Worm (Caenorhabditis elegans): ENCODE measurements around the gene pkc-3.

The pkc-3 gene

ce11 chrII:5391447-5391846 lies 11.6 kb downstream of the pkc-3 start:
- TF ChIP-seq ztf-25 (GFP tag; IDR thresholded peaks at IDR 0.05), result no peak
- peak; percentile 25 for TF ChIP-seq lin-54 (GFP tag; optimal IDR thresholded peaks at IDR 0.05)

ce11 chrII:5393090-5393489 lies 13.3 kb downstream of the pkc-3 start, which contains the start of gene brap-2:
Gene brap-2, minus strand, starts transcription at chrII:5393190.
- no peak for TF ChIP-seq ceh-100 (GFP tag; IDR thresholded peaks at IDR 0.05)
- TF ChIP-seq F33H1.4 (GFP tag; IDR thresholded peaks at IDR 0.05), result no peak
- TF ChIP-seq snpc-1.1 (tag; optimal IDR thresholded peaks at IDR 0.05; ENCODE audit: insufficient read depth), result no peak
- no peak for TF ChIP-seq zfh-2 (GFP tag; conservative IDR thresholded peaks at IDR 0.05)
- TF ChIP-seq nhr-90 (tag; optimal IDR thresholded peaks at IDR 0.05), result no peak
- no peak for TF ChIP-seq Y56A3A.18 (GFP tag; IDR thresholded peaks at IDR 0.05)
- no peak for TF ChIP-seq tbp1 (GFP tag; optimal IDR thresholded peaks at IDR 0.05)
- TF ChIP-seq mxl-1 (tag; optimal IDR thresholded peaks at IDR 0.05), result no peak
- no peak for TF ChIP-seq hmg-20 (GFP tag; IDR thresholded peaks at IDR 0.05)
- no peak for TF ChIP-seq mcd-1 (GFP tag; IDR thresholded peaks at IDR 0.05)
- TF ChIP-seq F10E7.11 (tag; optimal IDR thresholded peaks at IDR 0.05), result no peak
- no peak for TF ChIP-seq ama-1 (optimal IDR thresholded peaks at IDR 0.05)
- no peak for TF ChIP-seq ama-1 (GFP tag; optimal IDR thresholded peaks at IDR 0.05)
- no peak for TF ChIP-seq B0261.1 (tag; optimal IDR thresholded peaks at IDR 0.05)
- TF ChIP-seq dox-1 (GFP tag; IDR thresholded peaks at IDR 0.05), result no peak
- TF ChIP-seq nfya-2 (GFP tag; IDR thresholded peaks at IDR 0.05), result no peak
- TF ChIP-seq repo-1 (tag; optimal IDR thresholded peaks at IDR 0.05), result no peak
- no peak for TF ChIP-seq Y53G8AR.9 (GFP tag; conservative IDR thresholded peaks at IDR 0.05)
- no peak for TF ChIP-seq madf-6 (GFP tag; IDR thresholded peaks at IDR 0.05)
- TF ChIP-seq F55B11.4 (tag; optimal IDR thresholded peaks at IDR 0.05; ENCODE audit: borderline replicate concordance, insufficient read depth), result no peak
- no peak for TF ChIP-seq tlf-1 (GFP tag; optimal IDR thresholded peaks at IDR 0.05)

ce11 chrII:5395594-5395993 lies 15.8 kb downstream of the pkc-3 start, which contains the start of gene pink-1:
Gene pink-1, minus strand, starts transcription at chrII:5395694.
- TF ChIP-seq unc-62 (GFP tag; optimal IDR thresholded peaks at IDR 0.05) (no peak), Y79H2A.3 (GFP tag; conservative IDR thresholded peaks at IDR 0.05) (no peak), ceh-100 (GFP tag; IDR thresholded peaks at IDR 0.05) (no peak), lsl-1 (GFP tag; optimal IDR thresholded peaks at IDR 0.05) (no peak), ztf-18 (tag; optimal IDR thresholded peaks at IDR 0.05) (no peak), ztf-3 (GFP tag; optimal IDR thresholded peaks at IDR 0.05) (no peak), athp-1 (tag; optimal IDR thresholded peaks at IDR 0.05) (no peak), die-1 (tag; optimal IDR thresholded peaks at IDR 0.05) (no peak), zim-3 (tag; optimal IDR thresholded peaks at IDR 0.05) (no peak), rpc-1 (optimal IDR thresholded peaks at IDR 0.05) (no peak), rpc-1 (tag; optimal IDR thresholded peaks at IDR 0.05) (no peak), madf-3 (GFP tag; IDR thresholded peaks at IDR 0.05) (no peak), akir-1 (GFP tag; optimal IDR thresholded peaks at IDR 0.05) (no peak), T26A5.8 (tag; optimal IDR thresholded peaks at IDR 0.05) (no peak), B0035.1 (tag; optimal IDR thresholded peaks at IDR 0.05) (no peak), ztf-6 (GFP tag; IDR thresholded peaks at IDR 0.05) (no peak), fkh-3 (tag; optimal IDR thresholded peaks at IDR 0.05) (no peak)
